Worm (Caenorhabditis elegans) whole organism, early embryonic: ENCODE measurements around the gene nex-3.

ENCODE experiments used
- aly-1 ChIP-seq: sonication (generic microtip); optimal IDR thresholded peaks from 2 replicates; lab custom pipeline; 2016; ENCODE audit warnings: missing genetic modification characterization, missing compliant biosample characterization
- ama-1 ChIP-seq: fragments of 150-350 bp; optimal IDR thresholded peaks from 2 replicates; lab custom pipeline; 2014
- ceh-13 ChIP-seq: fragments of 200-800 bp; sonication (Bioruptor generic); optimal IDR thresholded peaks from 2 replicates; lab custom pipeline; 2018; ENCODE audit warnings: mild to moderate bottlenecking, missing genetic modification characterization, missing compliant biosample characterization
- flt-1 ChIP-seq: fragments of 200-800 bp; sonication (Bioruptor generic); IDR thresholded peaks from 2 replicates; pipeline ENCODE4 v1.3.6; 2022; ENCODE audit warnings: missing genetic modification characterization, missing compliant biosample characterization
- hmbx-1 ChIP-seq: sonication (generic microtip); optimal IDR thresholded peaks from 2 replicates; lab custom pipeline; 2016; ENCODE audit warnings: mild to moderate bottlenecking, missing genetic modification characterization, missing compliant biosample characterization
- scrt-1 ChIP-seq: fragments of 200-800 bp; sonication (Bioruptor generic); IDR thresholded peaks from 2 replicates; pipeline ENCODE4 v1.3.6; 2022; ENCODE audit warnings: missing genetic modification characterization, missing compliant biosample characterization
- sea-1 ChIP-seq: fragments of 200-800 bp; sonication (Bioruptor generic); conservative IDR thresholded peaks from 2 replicates; pipeline ENCODE4 v1.3.6; 2022; ENCODE audit warnings: missing genetic modification characterization, missing compliant biosample characterization
- tra-4 ChIP-seq: sonication (generic microtip); optimal IDR thresholded peaks from 2 replicates; lab custom pipeline; 2017; ENCODE audit warnings: missing genetic modification characterization, missing compliant biosample characterization

DNA sequence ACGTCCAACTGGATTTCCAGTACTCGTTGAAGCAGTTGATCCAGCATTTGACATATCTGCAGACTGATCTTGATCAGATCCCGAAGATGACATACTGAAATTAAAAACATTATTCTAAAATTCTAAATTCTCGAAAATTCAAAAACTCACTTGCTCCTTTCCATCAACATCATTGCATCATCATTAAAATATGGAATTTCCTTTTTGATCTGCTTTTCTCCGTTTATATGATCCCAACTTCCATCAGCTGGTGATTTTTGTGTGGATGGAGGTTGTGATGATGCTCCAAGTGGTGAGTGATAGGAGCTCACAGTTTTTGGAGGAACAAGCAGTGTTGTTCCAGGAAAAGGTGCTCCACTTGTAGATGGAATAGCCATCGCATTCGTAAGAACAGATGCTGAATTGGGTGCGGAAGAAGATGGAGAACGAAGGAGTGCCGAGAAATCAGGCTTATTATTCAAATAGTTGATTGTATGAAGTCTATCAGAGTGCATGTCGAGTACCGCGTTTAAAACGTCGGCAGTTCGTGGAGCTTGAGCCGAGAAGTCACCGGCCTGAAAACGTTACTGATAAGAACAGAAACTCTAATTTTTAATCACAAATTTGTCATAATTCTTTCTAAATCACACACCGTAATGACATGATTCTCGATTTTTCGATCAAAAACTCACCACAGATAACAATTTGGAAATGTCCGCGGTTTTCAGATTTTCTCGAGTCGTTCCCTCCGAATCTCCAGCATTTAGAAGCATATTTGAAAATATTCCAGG lies 51.3 kb downstream of the nex-3 start:
- TF ChIP-seq hmbx-1 (tag; lab: Kevin White, UChicago) (no peak), sea-1 (GFP tag; lab: Robert Waterston, UW) (no peak), ama-1 (lab: Kevin White, UChicago) (no peak), tra-4 (tag; lab: Kevin White, UChicago) (no peak), scrt-1 (no peak), ceh-13 (GFP tag; lab: Kevin White, UChicago) (no peak), aly-1 (tag; lab: Kevin White, UChicago) (no peak), flt-1 (GFP tag; lab: Robert Waterston, UW) (no peak)
